Worm (Caenorhabditis elegans) whole organism, L4/young adult: ENCODE data around the gene B0252.11.

Experiments used
- W03F9.2 ChIP-seq: fragments of 150-350 bp; optimal IDR thresholded peaks from 2 replicates; lab custom pipeline; 2014; ENCODE audit warnings: missing biosample characterization, missing genetic modification characterization
- him-1 ChIP-seq: sonication (generic microtip); optimal IDR thresholded peaks from 2 replicates; lab custom pipeline; 2016; ENCODE audit warnings: missing genotype, missing genetic modification reagents, missing genetic modification characterization, missing compliant biosample characterization

DNA sequence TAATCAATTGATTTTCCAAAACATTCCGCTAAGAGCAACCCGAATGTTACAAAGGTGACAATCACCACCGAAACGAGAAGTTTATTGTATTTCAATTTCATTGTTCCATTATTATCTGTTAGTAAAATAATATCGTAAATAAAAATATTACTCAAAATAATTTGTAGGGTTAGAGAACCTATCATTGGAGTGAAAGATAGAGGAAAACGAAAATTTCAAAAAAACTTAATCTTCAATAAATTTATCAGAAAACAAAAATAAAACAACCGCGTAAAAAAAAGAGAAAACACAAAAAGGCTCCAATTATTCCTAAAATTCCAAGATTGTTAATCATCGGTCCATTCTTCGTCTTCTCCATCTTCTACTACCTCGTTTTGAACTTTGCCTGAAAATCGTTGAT lies 48.0 kb upstream of the B0252.11 start, which contains the start of gene tra-2:
- TF ChIP-seq W03F9.2 (tag; lab: Kevin White, UChicago) (no peak), him-1 (no peak)
